Fruit fly (Drosophila melanogaster) whole organism, embryonic: ENCODE data around the gene trx.
A peak's percentile ranks its signal among the peaks of the same experiment; 100 is the strongest.

Source experiments
- B-H2 ChIP-seq: fragments of 200-800 bp; sonication (Bioruptor generic); optimal IDR thresholded peaks from 2 replicates; lab custom pipeline; 2018; ENCODE audit warnings: missing biosample characterization, mild to moderate bottlenecking, missing genetic modification characterization
- BEAF-32 ChIP-seq: fragments of 200-800 bp; sonication (Bioruptor generic); optimal IDR thresholded peaks from 3 replicates; lab custom pipeline; 2017; ENCODE audit warnings: missing biosample characterization, missing genetic modification characterization, mild to moderate bottlenecking, moderate library complexity, missing genetic modification reagents
- CG1024 ChIP-seq: fragments of 200-800 bp; sonication (Bioruptor generic); IDR thresholded peaks from 2 replicates; pipeline ENCODE4 v1.3.6; 2022; ENCODE audit warnings: missing biosample characterization, missing genetic modification characterization
- CG12942 ChIP-seq: fragments of 200-800 bp; sonication (Bioruptor generic); optimal IDR thresholded peaks from 3 replicates; lab custom pipeline; 2016; ENCODE audit warnings: missing biosample characterization, missing genetic modification characterization
- CG13624 ChIP-seq: fragments of 200-800 bp; sonication (Bioruptor generic); optimal IDR thresholded peaks from 2 replicates; lab custom pipeline; 2016; ENCODE audit warnings: missing biosample characterization, missing genetic modification characterization
- CG14860 ChIP-seq: fragments of 200-800 bp; sonication (Bioruptor generic); IDR thresholded peaks from 3 replicates; pipeline ENCODE4 v1.3.6; 2022; ENCODE audit warnings: missing biosample characterization, missing genetic modification characterization; ENCODE audit not compliant: partially characterized antibody
- CG15073 ChIP-seq: fragments of 200-800 bp; sonication (Bioruptor generic); optimal IDR thresholded peaks from 2 replicates; lab custom pipeline; 2016; ENCODE audit warnings: missing biosample characterization, missing genetic modification characterization
- CG15479 ChIP-seq: fragments of 200-800 bp; sonication (Bioruptor generic); optimal IDR thresholded peaks from 3 replicates; lab custom pipeline; 2019; ENCODE audit warnings: missing biosample characterization, mild to moderate bottlenecking, missing genetic modification characterization, moderate library complexity
- CG17612 ChIP-seq: fragments of 200-800 bp; sonication (Bioruptor generic); IDR thresholded peaks from 2 replicates; pipeline ENCODE4 v1.3.6; 2022; ENCODE audit warnings: missing biosample characterization, missing genetic modification characterization
- CG18011 ChIP-seq: fragments of 200-800 bp; sonication (Bioruptor generic); optimal IDR thresholded peaks from 2 replicates; lab custom pipeline; 2017; ENCODE audit warnings: missing biosample characterization, missing genetic modification characterization, mild to moderate bottlenecking, moderate library complexity, missing genotype
- CG18764 ChIP-seq: fragments of 200-800 bp; sonication (Bioruptor generic); optimal IDR thresholded peaks from 3 replicates; lab custom pipeline; 2016; ENCODE audit warnings: missing biosample characterization, missing genetic modification characterization
- CG4617 ChIP-seq: fragments of 200-800 bp; sonication (Bioruptor generic); optimal IDR thresholded peaks from 3 replicates; lab custom pipeline; 2016; ENCODE audit warnings: missing biosample characterization, missing genetic modification characterization, borderline replicate concordance
- CG6854 ChIP-seq: fragments of 200-800 bp; sonication (Bioruptor generic); optimal IDR thresholded peaks from 3 replicates; lab custom pipeline; 2017; ENCODE audit warnings: missing biosample characterization, mild to moderate bottlenecking, missing genetic modification characterization
- CG7987 ChIP-seq: fragments of 200-800 bp; sonication (Bioruptor generic); optimal IDR thresholded peaks from 2 replicates; lab custom pipeline; 2018; ENCODE audit warnings: missing biosample characterization, mild to moderate bottlenecking, missing genetic modification characterization, moderate library complexity
- Dek ChIP-seq: fragments of 200-800 bp; sonication (Bioruptor generic); optimal IDR thresholded peaks from 3 replicates; lab custom pipeline; 2019; ENCODE audit warnings: missing biosample characterization, mild to moderate bottlenecking, missing genetic modification characterization, moderate library complexity
- Dfd ChIP-seq, 2 experiments: fragments of >200 bp; optimal IDR thresholded peaks; 2 replicates each; lab custom pipeline; 2017; ENCODE audit warnings: missing biosample characterization in 2 of 2, missing genetic modification characterization in 2 of 2
- Dip2 ChIP-seq: fragments of 200-800 bp; sonication (Bioruptor generic); IDR thresholded peaks from 2 replicates; pipeline ENCODE4 v1.3.6; 2022; ENCODE audit warnings: missing biosample characterization, missing genetic modification characterization
- Dp ChIP-seq: fragments of 200-800 bp; sonication (Bioruptor generic); optimal IDR thresholded peaks from 2 replicates; lab custom pipeline; 2018; ENCODE audit warnings: missing biosample characterization, mild to moderate bottlenecking, missing genetic modification characterization, moderate library complexity
- Dref ChIP-seq: fragments of 200-800 bp; sonication (Bioruptor generic); IDR thresholded peaks from 2 replicates; pipeline ENCODE4 v1.3.6; 2022; ENCODE audit warnings: missing biosample characterization, missing genetic modification characterization
- Fer3 ChIP-seq: fragments of 200-800 bp; sonication (Bioruptor generic); optimal IDR thresholded peaks from 2 replicates; lab custom pipeline; 2018; ENCODE audit warnings: missing biosample characterization, mild to moderate bottlenecking, missing genetic modification characterization, moderate library complexity
- GATAe ChIP-seq: fragments of 200-800 bp; sonication (Bioruptor generic); conservative IDR thresholded peaks from 2 replicates; pipeline ENCODE4 v1.3.6; 2022; ENCODE audit warnings: missing biosample characterization, missing genetic modification characterization
- HLH4C ChIP-seq: fragments of 200-800 bp; sonication (Bioruptor generic); IDR thresholded peaks from 3 replicates; pipeline ENCODE4 v1.3.6; 2022; ENCODE audit warnings: missing biosample characterization, missing genetic modification characterization; ENCODE audit not compliant: partially characterized antibody
- Hr51 ChIP-seq, 2 experiments: fragments of 200-800 bp; sonication (Bioruptor generic); optimal IDR thresholded peaks; 2 replicates in 1 of 2; 3 replicates in 1 of 2; lab custom pipeline; 2016 to 2018; ENCODE audit warnings: missing biosample characterization in 2 of 2, missing genetic modification characterization in 2 of 2, mild to moderate bottlenecking in 1 of 2, moderate library complexity in 1 of 2
- Lim3 ChIP-seq: fragments of 200-800 bp; sonication (Bioruptor generic); IDR thresholded peaks from 2 replicates; pipeline ENCODE4 v1.3.6; 2022; ENCODE audit warnings: missing biosample characterization, missing genetic modification characterization
- Med ChIP-seq: fragments of 200-800 bp; sonication (Bioruptor generic); peaks from one replicate; lab custom pipeline; 2016; ENCODE audit warnings: missing biosample characterization, missing genetic modification characterization, mild to moderate bottlenecking, inconsistent platforms, moderate library complexity
- Nf-YA ChIP-seq: fragments of 200-800 bp; sonication (Bioruptor generic); IDR thresholded peaks from 2 replicates; pipeline ENCODE4 v1.3.6; 2022; ENCODE audit warnings: missing biosample characterization, missing genetic modification characterization
- Nf-YC ChIP-seq: fragments of 200-800 bp; optimal IDR thresholded peaks from 3 replicates; lab custom pipeline; 2019; ENCODE audit warnings: missing biosample characterization, mild to moderate bottlenecking, missing genetic modification characterization, moderate library complexity
- Oaz ChIP-seq: fragments of 200-800 bp; sonication (Bioruptor generic); IDR thresholded peaks from 2 replicates; pipeline ENCODE4 v1.3.6; 2022; ENCODE audit warnings: missing biosample characterization, missing genetic modification characterization
- Tbp ChIP-seq: fragments of >200 bp; optimal IDR thresholded peaks from 2 replicates; lab custom pipeline; 2018; ENCODE audit warnings: missing biosample characterization, missing genetic modification characterization
- bab2 ChIP-seq: fragments of 200-800 bp; sonication (Bioruptor generic); optimal IDR thresholded peaks from 2 replicates; lab custom pipeline; 2016; ENCODE audit warnings: missing biosample characterization, missing genetic modification characterization
- bbx ChIP-seq: fragments of 200-800 bp; sonication (Bioruptor generic); IDR thresholded peaks from 2 replicates; pipeline ENCODE4 v1.3.6; 2022; ENCODE audit warnings: missing biosample characterization, missing genetic modification characterization; ENCODE audit not compliant: partially characterized antibody
- cad ChIP-seq: fragments of >200 bp; optimal IDR thresholded peaks from 2 replicates; lab custom pipeline; 2017; ENCODE audit warnings: missing biosample characterization, missing genetic modification characterization
- caup ChIP-seq: fragments of 200-800 bp; sonication (Bioruptor generic); optimal IDR thresholded peaks from 3 replicates; lab custom pipeline; 2017; ENCODE audit warnings: missing biosample characterization, mild to moderate bottlenecking, missing genetic modification characterization, moderate library complexity; ENCODE audit not compliant: severe bottlenecking
- cwo ChIP-seq: fragments of 200-800 bp; sonication (Bioruptor generic); optimal IDR thresholded peaks from 3 replicates; lab custom pipeline; 2017; ENCODE audit warnings: missing biosample characterization, missing genetic modification characterization, mild to moderate bottlenecking, moderate library complexity, missing genetic modification reagents
- gro ChIP-seq: fragments of 200-800 bp; sonication (Bioruptor generic); optimal IDR thresholded peaks from 2 replicates; lab custom pipeline; 2016; ENCODE audit warnings: missing biosample characterization, missing genetic modification characterization
- insv ChIP-seq, 2 experiments: fragments of 200-800 bp; sonication (Bioruptor generic); optimal IDR thresholded peaks; 3 replicates each; lab custom pipeline; 2016 to 2018; ENCODE audit warnings: missing biosample characterization in 2 of 2, missing genetic modification characterization in 2 of 2
- jigr1 ChIP-seq: fragments of 200-800 bp; sonication (Bioruptor generic); IDR thresholded peaks from 3 replicates; pipeline ENCODE4 v1.3.6; 2022; ENCODE audit warnings: missing biosample characterization, missing genetic modification characterization
- lola ChIP-seq, 3 experiments: fragments of >200 bp in 2 of 3; fragments of 200-800 bp in 1 of 3; sonication (Bioruptor generic) in 1 of 3; optimal IDR thresholded peaks; 2 replicates each; lab custom pipeline; 2017 to 2019; ENCODE audit warnings: missing biosample characterization in 3 of 3, missing genetic modification characterization in 3 of 3, mild to moderate bottlenecking in 1 of 3, moderate library complexity in 1 of 3
- mirr ChIP-seq: fragments of 200-800 bp; sonication (Bioruptor generic); optimal IDR thresholded peaks from 3 replicates; lab custom pipeline; 2018; ENCODE audit warnings: missing biosample characterization, mild to moderate bottlenecking, missing genetic modification characterization
- mld ChIP-seq: fragments of 200-800 bp; sonication (Bioruptor generic); IDR thresholded peaks from 3 replicates; pipeline ENCODE4 v1.3.6; 2022; ENCODE audit warnings: missing biosample characterization, missing genetic modification characterization; ENCODE audit not compliant: partially characterized antibody
- pan ChIP-seq, 4 experiments: fragments of >200 bp in 3 of 4; fragments of 200-800 bp in 1 of 4; sonication (Bioruptor generic) in 1 of 4; optimal IDR thresholded peaks in 3 of 4; IDR thresholded peaks in 1 of 4; 2 replicates each; pipeline versions ENCODE4 v1.3.6 to Lab custom; 2017 to 2022; ENCODE audit warnings: missing biosample characterization in 2 of 4, missing genetic modification characterization in 2 of 4, mixed read lengths in 1 of 4
- rib ChIP-seq: fragments of 200-800 bp; sonication (Bioruptor generic); IDR thresholded peaks from 2 replicates; pipeline ENCODE4 v1.3.6; 2022; ENCODE audit warnings: missing biosample characterization, missing genetic modification characterization
- schlank ChIP-seq: fragments of 200-800 bp; sonication (Bioruptor generic); optimal IDR thresholded peaks from 2 replicates; lab custom pipeline; 2018; ENCODE audit warnings: missing biosample characterization, mild to moderate bottlenecking, missing genetic modification characterization
- scrt ChIP-seq: fragments of 200-800 bp; sonication (Bioruptor generic); optimal IDR thresholded peaks from 2 replicates; lab custom pipeline; 2018; ENCODE audit warnings: missing biosample characterization, mild to moderate bottlenecking, missing genetic modification characterization, moderate library complexity
- sisA ChIP-seq: fragments of 200-800 bp; sonication (Bioruptor generic); IDR thresholded peaks from 2 replicates; pipeline ENCODE4 v1.3.6; 2022; ENCODE audit warnings: missing biosample characterization, missing genetic modification characterization
- sqz ChIP-seq: fragments of 200-800 bp; sonication (Bioruptor generic); optimal IDR thresholded peaks from 3 replicates; lab custom pipeline; 2018; ENCODE audit warnings: missing biosample characterization, mild to moderate bottlenecking, missing genetic modification characterization
- tgo ChIP-seq: fragments of 200-800 bp; sonication (Bioruptor generic); IDR thresholded peaks from 3 replicates; pipeline ENCODE4 v1.3.6; 2022; ENCODE audit warnings: missing biosample characterization, missing genetic modification characterization
- tup ChIP-seq: fragments of 200-800 bp; sonication (Bioruptor generic); optimal IDR thresholded peaks from 2 replicates; lab custom pipeline; 2016; ENCODE audit warnings: missing biosample characterization, mild to moderate bottlenecking, missing genetic modification characterization, moderate library complexity
- vvl ChIP-seq: fragments of 200-800 bp; sonication (Bioruptor generic); IDR thresholded peaks from 2 replicates; pipeline ENCODE4 v1.3.6; 2022; ENCODE audit warnings: missing biosample characterization, missing genetic modification characterization

The trx gene

dm6 chr3R:14308801-14309217 lies 22.1 kb upstream of the trx start, which contains the start of gene Polr2I (continued):
- TF ChIP-seq jigr1 (GFP tag; lab: Robert Waterston, UW), result no peak
- no peak for TF ChIP-seq sqz (GFP tag; lab: Kevin White, UChicago)
- peak; percentile 10 for TF ChIP-seq Fer3 (tag; lab: Kevin White, UChicago)
- TF ChIP-seq pan (optimal IDR thresholded peaks at IDR 0.05; lab: Kevin White, UChicago), result no peak
- peak in 1 of 2 experiments; percentile 27 for TF ChIP-seq pan (GFP tag; optimal IDR thresholded peaks at IDR 0.05 in 1 of 2, IDR thresholded peaks at IDR 0.05 in 1 of 2)
- TF ChIP-seq BEAF-32 (GFP tag; lab: Kevin White, UChicago), result peak; percentile 30
- TF ChIP-seq Tbp (GFP tag; lab: Kevin White, UChicago), result no peak
- TF ChIP-seq schlank (tag; lab: Kevin White, UChicago), result no peak
- TF ChIP-seq Oaz (GFP tag; lab: Robert Waterston, UW), result no peak
- peak; percentile 4 for TF ChIP-seq CG12942
- TF ChIP-seq Nf-YC, result peak; percentile 34
- TF ChIP-seq B-H2 (GFP tag; lab: Kevin White, UChicago), result no peak
- TF ChIP-seq CG15479, result no peak
- no peak for TF ChIP-seq Dfd (GFP tag; optimal IDR thresholded peaks at IDR 0.05; lab: Kevin White, UChicago)
- 0 out of 2 replicates have a peak, but pooled peaks have one; percentile 7 for TF ChIP-seq bbx (GFP tag; lab: Robert Waterston, UW)
- TF ChIP-seq CG13624 (GFP tag; lab: Kevin White, UChicago), result no peak
- no peak for TF ChIP-seq Lim3 (GFP tag; lab: Robert Waterston, UW)
- TF ChIP-seq bab2 (GFP tag; lab: Kevin White, UChicago), result no peak
- no peak for TF ChIP-seq gro
- no peak for TF ChIP-seq Nf-YA (GFP tag; lab: Robert Waterston, UW)
- TF ChIP-seq CG6854 (GFP tag; lab: Kevin White, UChicago), result no peak
- no peak for TF ChIP-seq rib (GFP tag; lab: Robert Waterston, UW)
- TF ChIP-seq CG14860 (GFP tag; lab: Robert Waterston, UW), result no peak
- TF ChIP-seq CG18764 (GFP tag; lab: Kevin White, UChicago), result no peak
- no peak for TF ChIP-seq Dref
- TF ChIP-seq Hr51 (GFP tag; optimal IDR thresholded peaks at IDR 0.05; lab: Kevin White, UChicago), result no peak
- TF ChIP-seq tgo (GFP tag; lab: Robert Waterston, UW), result peak; percentile 37; the same call in 2 of the 3 replicates
- no peak for TF ChIP-seq CG7987 (GFP tag; lab: Kevin White, UChicago)
- TF ChIP-seq lola (GFP tag; optimal IDR thresholded peaks at IDR 0.05; lab: Kevin White, UChicago), result peak in 1 of 3 experiments; percentile 40
- TF ChIP-seq Dip2 (GFP tag; lab: Robert Waterston, UW), result no peak
- 0 out of 2 replicates have a peak, but pooled peaks have one; percentile 10 for TF ChIP-seq sisA
- no peak for TF ChIP-seq GATAe (GFP tag; lab: Robert Waterston, UW)
- no peak for TF ChIP-seq caup
- no peak for TF ChIP-seq cwo

DNA sequence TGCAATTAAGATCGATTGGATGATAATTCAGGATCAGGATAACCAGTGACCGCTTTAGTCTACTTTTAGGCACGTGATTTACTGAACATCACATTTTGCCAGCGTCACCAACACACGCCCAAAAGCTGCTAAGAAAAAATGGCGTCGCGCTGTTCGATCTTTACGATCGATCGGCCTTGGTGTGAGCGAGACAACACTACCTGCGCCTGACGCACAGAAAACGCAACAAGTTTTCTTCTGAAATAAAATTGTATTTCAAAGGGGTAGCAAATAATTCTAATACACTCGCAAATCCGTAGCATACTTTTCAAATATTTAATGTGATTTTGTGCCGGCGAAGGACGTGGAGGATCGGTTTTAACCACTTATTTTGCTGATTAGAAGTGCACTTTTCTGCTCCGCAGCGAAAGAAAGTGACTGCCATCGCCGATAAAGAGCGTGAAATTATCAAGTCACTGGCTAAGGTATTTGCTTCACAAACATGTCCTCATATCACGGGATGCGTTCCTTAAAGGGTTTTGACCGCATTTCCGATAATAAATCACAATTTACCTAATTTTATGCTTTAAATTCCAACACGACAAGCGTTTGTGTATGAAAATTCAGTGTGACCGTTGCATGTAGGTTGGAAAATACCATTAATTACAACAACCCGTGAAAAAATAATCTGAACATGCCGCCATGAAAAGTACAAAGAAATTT lies 21.4 kb upstream of the trx start:
- TF ChIP-seq tup (GFP tag; lab: Kevin White, UChicago), result no peak
- no peak for TF ChIP-seq CG1024 (GFP tag; lab: Robert Waterston, UW)
- TF ChIP-seq vvl, result no peak; the same call in 1 of the 2 replicates
- TF ChIP-seq Dek (tag; lab: Kevin White, UChicago), result peak; percentile 39
- 0 out of 3 replicates have a peak, but pooled peaks have one; percentile 25 for TF ChIP-seq HLH4C
- no peak for TF ChIP-seq CG15073 (GFP tag; lab: Kevin White, UChicago)
- no peak for TF ChIP-seq CG18011 (GFP tag; lab: Kevin White, UChicago)
- peak; percentile 70 for TF ChIP-seq scrt (GFP tag; lab: Kevin White, UChicago)
- TF ChIP-seq mld, result 0 out of 3 replicates have a peak, but pooled peaks have one; percentile 25
- peak; percentile 91 for TF ChIP-seq CG4617 (GFP tag; lab: Kevin White, UChicago)
- TF ChIP-seq CG17612 (GFP tag; lab: Robert Waterston, UW), result peak; percentile 45
- TF ChIP-seq mirr (GFP tag; lab: Kevin White, UChicago), result peak; percentile 4
- TF ChIP-seq Med (GFP tag; lab: Kevin White, UChicago), result peak; percentile 79
- peak; percentile 58 for TF ChIP-seq cad
- peak in 1 of 2 experiments; percentile 82 for TF ChIP-seq insv (GFP tag; optimal IDR thresholded peaks at IDR 0.05; lab: Kevin White, UChicago)
- TF ChIP-seq Dp (GFP tag; lab: Kevin White, UChicago), result peak; percentile 21
